Worm (Caenorhabditis elegans) whole organism, early embryonic: ENCODE data around the gene F14H3.4.

Experiments used
- B0310.2 ChIP-seq: sonication (generic microtip); optimal IDR thresholded peaks from 2 replicates; lab custom pipeline; 2016; ENCODE audit warnings: mild to moderate bottlenecking, missing genetic modification characterization, missing compliant biosample characterization
- F13C5.2 ChIP-seq: sonication (generic microtip); optimal IDR thresholded peaks from 2 replicates; lab custom pipeline; 2017; ENCODE audit warnings: mild to moderate bottlenecking, missing genetic modification characterization, inconsistent platforms, missing compliant biosample characterization
- aly-1 ChIP-seq: sonication (generic microtip); optimal IDR thresholded peaks from 2 replicates; lab custom pipeline; 2016; ENCODE audit warnings: missing genetic modification characterization, missing compliant biosample characterization
- ama-1 ChIP-seq: fragments of 150-350 bp; optimal IDR thresholded peaks from 2 replicates; lab custom pipeline; 2014
- ceh-13 ChIP-seq: fragments of 200-800 bp; sonication (Bioruptor generic); optimal IDR thresholded peaks from 2 replicates; lab custom pipeline; 2018; ENCODE audit warnings: mild to moderate bottlenecking, missing genetic modification characterization, missing compliant biosample characterization
- ceh-36 ChIP-seq: sonication (generic microtip); optimal IDR thresholded peaks from 2 replicates; lab custom pipeline; 2016; ENCODE audit warnings: missing genetic modification characterization, inconsistent platforms, missing compliant biosample characterization
- ets-7 ChIP-seq: sonication (generic microtip); optimal IDR thresholded peaks from 2 replicates; lab custom pipeline; 2016; ENCODE audit warnings: missing genotype, missing genetic modification characterization, missing compliant biosample characterization
- flt-1 ChIP-seq: fragments of 200-800 bp; sonication (Bioruptor generic); IDR thresholded peaks from 2 replicates; pipeline ENCODE4 v1.3.6; 2022; ENCODE audit warnings: missing genetic modification characterization, missing compliant biosample characterization
- hmbx-1 ChIP-seq: sonication (generic microtip); optimal IDR thresholded peaks from 2 replicates; lab custom pipeline; 2016; ENCODE audit warnings: mild to moderate bottlenecking, missing genetic modification characterization, missing compliant biosample characterization
- hmg-4 ChIP-seq: fragments of 200-800 bp; sonication (Bioruptor generic); optimal IDR thresholded peaks from 2 replicates; lab custom pipeline; 2018; ENCODE audit warnings: mild to moderate bottlenecking, missing genetic modification characterization, missing compliant biosample characterization
- hnd-1 ChIP-seq: sonication (generic microtip); optimal IDR thresholded peaks from 2 replicates; lab custom pipeline; 2016; ENCODE audit warnings: missing genetic modification characterization, missing compliant biosample characterization
- pes-1 ChIP-seq: fragments of 200-800 bp; sonication (Bioruptor generic); IDR thresholded peaks from 2 replicates; pipeline ENCODE4 v1.3.6; 2022; ENCODE audit warnings: missing genetic modification reagents, missing genetic modification characterization, missing compliant biosample characterization
- scrt-1 ChIP-seq: fragments of 200-800 bp; sonication (Bioruptor generic); IDR thresholded peaks from 2 replicates; pipeline ENCODE4 v1.3.6; 2022; ENCODE audit warnings: missing genetic modification characterization, missing compliant biosample characterization
- sea-1 ChIP-seq: fragments of 200-800 bp; sonication (Bioruptor generic); conservative IDR thresholded peaks from 2 replicates; pipeline ENCODE4 v1.3.6; 2022; ENCODE audit warnings: missing genetic modification characterization, missing compliant biosample characterization
- tbx-11 ChIP-seq: fragments of 200-800 bp; sonication (Bioruptor generic); IDR thresholded peaks from 2 replicates; pipeline ENCODE4 v1.3.6; 2022; ENCODE audit warnings: missing genetic modification characterization, missing compliant biosample characterization
- tbx-37 ChIP-seq: fragments of 200-800 bp; sonication (Bioruptor generic); conservative IDR thresholded peaks from 2 replicates; pipeline ENCODE4 v1.3.6; 2022; ENCODE audit warnings: missing genetic modification reagents, missing genetic modification characterization, missing compliant biosample characterization
- tra-4 ChIP-seq: sonication (generic microtip); optimal IDR thresholded peaks from 2 replicates; lab custom pipeline; 2017; ENCODE audit warnings: missing genetic modification characterization, missing compliant biosample characterization

F14H3.4 gene

ce11 chrV:16007505-16007904 is 47.4 kb downstream of the F14H3.4 start, which contains the start of gene str-231:
Gene str-231 (minus strand): TSS chrV:16007605.
- no peak for TF ChIP-seq hmg-4 (GFP tag; lab: Kevin White, UChicago)
- no peak for TF ChIP-seq B0310.2
- no peak for TF ChIP-seq hnd-1 (tag; lab: Kevin White, UChicago)
- no peak for TF ChIP-seq hmbx-1 (tag; lab: Kevin White, UChicago)
- no peak for TF ChIP-seq ceh-13
- TF ChIP-seq flt-1 (GFP tag; lab: Robert Waterston, UW): no peak
- TF ChIP-seq sea-1 (GFP tag; lab: Robert Waterston, UW): no peak
- TF ChIP-seq scrt-1 (GFP tag; lab: Robert Waterston, UW): no peak
- TF ChIP-seq tbx-11 (GFP tag; lab: Robert Waterston, UW): no peak
- no peak for TF ChIP-seq ets-7 (tag; lab: Kevin White, UChicago)
- no peak for TF ChIP-seq ama-1 (lab: Kevin White, UChicago)
- TF ChIP-seq ceh-36 (tag; lab: Kevin White, UChicago): no peak
- no peak for TF ChIP-seq tbx-37 (GFP tag; lab: Robert Waterston, UW)
- TF ChIP-seq aly-1 (tag; lab: Kevin White, UChicago): no peak
- TF ChIP-seq F13C5.2 (tag; lab: Kevin White, UChicago): no peak
- no peak for TF ChIP-seq tra-4 (tag; lab: Kevin White, UChicago)
- no peak for TF ChIP-seq pes-1 (GFP tag; lab: Robert Waterston, UW)
